Worm (Caenorhabditis elegans) whole organism, young adult: ENCODE data around the gene mrpl-42.
A peak's percentile ranks its signal among the peaks of the same experiment; 100 is the strongest.

Experiments used
- B0261.1 ChIP-seq: sonication (generic microtip); optimal IDR thresholded peaks from 2 replicates; lab custom pipeline; 2016; ENCODE audit warnings: mild to moderate bottlenecking, missing genetic modification characterization, moderate library complexity, missing compliant biosample characterization
- B0336.3 ChIP-seq: fragments of 200-800 bp; sonication (Bioruptor generic); IDR thresholded peaks from 2 replicates; pipeline ENCODE4 v1.3.6; 2022; ENCODE audit warnings: missing genetic modification characterization, missing compliant biosample characterization
- C06A6.2 ChIP-seq: fragments of 200-800 bp; sonication (Bioruptor generic); conservative IDR thresholded peaks from 2 replicates; pipeline ENCODE4 v1.3.6; 2022; ENCODE audit warnings: missing genetic modification characterization, missing compliant biosample characterization
- F33H1.4 ChIP-seq: fragments of 200-800 bp; sonication (Bioruptor generic); IDR thresholded peaks from 2 replicates; pipeline ENCODE4 v1.3.6; 2022; ENCODE audit warnings: missing genetic modification reagents, missing genetic modification characterization, missing compliant biosample characterization
- F49E8.2 ChIP-seq: sonication (generic microtip); optimal IDR thresholded peaks from 3 replicates; lab custom pipeline; 2017; ENCODE audit warnings: missing genetic modification characterization, mild to moderate bottlenecking, missing compliant biosample characterization, antibody characterized with exemption, moderate library complexity; ENCODE audit not compliant: insufficient read depth
- F55B11.4 ChIP-seq: sonication (generic microtip); optimal IDR thresholded peaks from 2 replicates; lab custom pipeline; 2016; ENCODE audit warnings: missing compliant biosample characterization, missing genetic modification characterization, borderline replicate concordance; ENCODE audit not compliant: insufficient read depth
- K11D2.4 ChIP-seq: fragments of 200-800 bp; sonication (Bioruptor generic); IDR thresholded peaks from 2 replicates; pipeline ENCODE4 v1.3.6; 2022; ENCODE audit warnings: missing genetic modification reagents, missing genetic modification characterization, missing compliant biosample characterization
- K12H6.12 ChIP-seq: fragments of 200-800 bp; sonication (Bioruptor generic); optimal IDR thresholded peaks from 2 replicates; lab custom pipeline; 2018; ENCODE audit warnings: mild to moderate bottlenecking, missing genetic modification characterization, missing compliant biosample characterization
- Y95B8A.8 ChIP-seq: fragments of 200-800 bp; sonication (Bioruptor generic); IDR thresholded peaks from 2 replicates; pipeline ENCODE4 v1.3.6; 2022; ENCODE audit warnings: missing genetic modification reagents, missing genetic modification characterization, missing compliant biosample characterization
- aptf-2 ChIP-seq: fragments of 200-800 bp; sonication (Bioruptor generic); conservative IDR thresholded peaks from 2 replicates; pipeline ENCODE4 v1.3.6; 2022; ENCODE audit warnings: missing genetic modification reagents, missing genetic modification characterization, missing compliant biosample characterization
- aptf-3 ChIP-seq: fragments of 200-800 bp; sonication (Bioruptor generic); IDR thresholded peaks from 2 replicates; pipeline ENCODE4 v1.3.6; 2022; ENCODE audit warnings: missing genetic modification characterization, missing compliant biosample characterization
- atf-7 ChIP-seq: sonication (generic microtip); optimal IDR thresholded peaks from 2 replicates; lab custom pipeline; 2017; ENCODE audit warnings: mild to moderate bottlenecking, missing genetic modification characterization, missing compliant biosample characterization
- bed-2 ChIP-seq: fragments of 200-800 bp; sonication (Bioruptor generic); IDR thresholded peaks from 2 replicates; pipeline ENCODE4 v1.3.6; 2022; ENCODE audit warnings: missing genetic modification reagents, missing genetic modification characterization, missing compliant biosample characterization
- ceh-27 ChIP-seq: fragments of 200-800 bp; sonication (Bioruptor generic); optimal IDR thresholded peaks from 2 replicates; lab custom pipeline; 2018; ENCODE audit warnings: mild to moderate bottlenecking, missing genetic modification characterization, moderate library complexity, missing compliant biosample characterization
- ceh-40 ChIP-seq: fragments of 200-800 bp; sonication (Bioruptor generic); IDR thresholded peaks from 2 replicates; pipeline ENCODE4 v1.3.6; 2022; ENCODE audit warnings: missing genetic modification characterization, missing compliant biosample characterization
- ceh-91 ChIP-seq: fragments of 200-800 bp; sonication (Bioruptor generic); IDR thresholded peaks from 2 replicates; pipeline ENCODE4 v1.3.6; 2022; ENCODE audit warnings: missing genetic modification reagents, missing genetic modification characterization, missing compliant biosample characterization
- dpff-1 ChIP-seq: sonication (generic microtip); optimal IDR thresholded peaks from 2 replicates; lab custom pipeline; 2017; ENCODE audit warnings: mild to moderate bottlenecking, missing genetic modification characterization, missing compliant biosample characterization
- egrh-3 ChIP-seq: fragments of 200-800 bp; sonication (Bioruptor generic); IDR thresholded peaks from 2 replicates; pipeline ENCODE4 v1.3.6; 2022; ENCODE audit warnings: missing genetic modification reagents, missing genetic modification characterization, missing compliant biosample characterization
- gei-17 ChIP-seq: fragments of 200-800 bp; sonication (Bioruptor generic); optimal IDR thresholded peaks from 2 replicates; lab custom pipeline; 2018; ENCODE audit warnings: mild to moderate bottlenecking, missing genetic modification characterization, missing compliant biosample characterization
- hmg-1.2 ChIP-seq: fragments of 200-800 bp; sonication (Bioruptor generic); IDR thresholded peaks from 2 replicates; pipeline ENCODE4 v1.3.6; 2022; ENCODE audit warnings: missing genetic modification reagents, missing genetic modification characterization, missing compliant biosample characterization
- lag-1 ChIP-seq: fragments of 200-800 bp; sonication (Bioruptor generic); IDR thresholded peaks from 2 replicates; pipeline ENCODE4 v1.3.6; 2022; ENCODE audit warnings: missing genetic modification reagents, missing genetic modification characterization, missing compliant biosample characterization
- let-526 ChIP-seq: fragments of 200-800 bp; sonication (Bioruptor generic); IDR thresholded peaks from 2 replicates; pipeline ENCODE4 v1.3.6; 2022; ENCODE audit warnings: missing genetic modification reagents, missing genetic modification characterization, missing compliant biosample characterization
- let-607 ChIP-seq, 2 experiments: fragments of 200-800 bp in 1 of 2; sonication (Bioruptor generic) in 1 of 2; sonication (generic microtip) in 1 of 2; optimal IDR thresholded peaks; 2 replicates each; lab custom pipeline; 2016 to 2018; ENCODE audit warnings: mild to moderate bottlenecking in 2 of 2, missing compliant biosample characterization in 2 of 2, missing genetic modification characterization in 2 of 2, moderate library complexity in 2 of 2, missing genotype in 1 of 2
- lin-26 ChIP-seq: fragments of 200-800 bp; sonication (Bioruptor generic); IDR thresholded peaks from 2 replicates; pipeline ENCODE4 v1.3.6; 2022; ENCODE audit warnings: missing genetic modification reagents, missing genetic modification characterization, missing compliant biosample characterization
- lin-35 ChIP-seq, 3 experiments: fragments of 150-350 bp in 2 of 3; sonication (generic microtip) in 1 of 3; optimal IDR thresholded peaks; 2 replicates each; lab custom pipeline; 2014 to 2018; ENCODE audit warnings: missing biosample characterization in 3 of 3, missing genetic modification characterization in 3 of 3, missing genetic modification reagents in 3 of 3
- madf-8 ChIP-seq: fragments of 200-800 bp; sonication (Bioruptor generic); conservative IDR thresholded peaks from 2 replicates; pipeline ENCODE4 v1.3.6; 2022; ENCODE audit warnings: missing genetic modification reagents, missing genetic modification characterization, missing compliant biosample characterization
- mes-4 ChIP-seq: sonication (generic microtip); optimal IDR thresholded peaks from 2 replicates; lab custom pipeline; 2016; ENCODE audit warnings: missing genotype, missing genetic modification characterization, missing compliant biosample characterization
- nhr-80 ChIP-seq: sonication (generic microtip); optimal IDR thresholded peaks from 2 replicates; lab custom pipeline; 2016; ENCODE audit warnings: missing genetic modification characterization, missing compliant biosample characterization
- pha-4 ChIP-seq: fragments of 150-350 bp; sonication (generic microtip); optimal IDR thresholded peaks from 2 replicates; lab custom pipeline; 2014; ENCODE audit warnings: missing biosample characterization, missing genetic modification reagents, missing genetic modification characterization
- sdz-38 ChIP-seq: sonication (generic microtip); optimal IDR thresholded peaks from 2 replicates; lab custom pipeline; 2016; ENCODE audit warnings: missing genotype, missing genetic modification characterization, missing compliant biosample characterization
- sea-2 ChIP-seq: fragments of 200-800 bp; sonication (Bioruptor generic); IDR thresholded peaks from 2 replicates; pipeline ENCODE4 v1.3.6; 2022; ENCODE audit warnings: missing genetic modification characterization, missing compliant biosample characterization
- somi-1 ChIP-seq: fragments of 200-800 bp; sonication (Bioruptor generic); optimal IDR thresholded peaks from 2 replicates; lab custom pipeline; 2018; ENCODE audit warnings: mild to moderate bottlenecking, missing genetic modification characterization, missing compliant biosample characterization
- unc-62 ChIP-seq: fragments of 150-350 bp; optimal IDR thresholded peaks from 2 replicates; lab custom pipeline; 2014; ENCODE audit warnings: missing biosample characterization, missing genetic modification reagents, missing genetic modification characterization
- zfh-2 ChIP-seq: fragments of 200-800 bp; sonication (Bioruptor generic); conservative IDR thresholded peaks from 2 replicates; pipeline ENCODE4 v1.3.6; 2022; ENCODE audit warnings: missing genetic modification reagents, missing genetic modification characterization, missing compliant biosample characterization

Gene mrpl-42

ce11 chrIV:9088294-9088693 is 6.0 kb downstream of the mrpl-42 start, which contains the start of gene msa-1:
Gene msa-1 (plus strand): TSS chrIV:9088594.
- no peak for TF ChIP-seq bed-2 (GFP tag; lab: Robert Waterston, UW)
- TF ChIP-seq K11D2.4 (GFP tag; lab: Robert Waterston, UW), result 0 out of 2 replicates have a peak, but pooled peaks have one; percentile 14
- TF ChIP-seq, all 124 proteins: peak for 1

- TF ChIP-seq lin-26 (no peak), ceh-27 (no peak), aptf-2 (GFP tag; lab: Robert Waterston, UW) (no peak), C06A6.2 (no peak)
Measured at ce11 chrIV:9082055-9082454, 12.2 kb downstream of the mrpl-42 start, which contains the start of gene twk-8. Gene twk-8 (plus strand): TSS chrIV:9082355.

ce11 chrIV:9080201-9080600 is 14.1 kb downstream of the mrpl-42 start:
- TF ChIP-seq B0261.1, result no peak
- no peak for TF ChIP-seq sdz-38
- TF ChIP-seq somi-1 (GFP tag; lab: Kevin White, UChicago), result no peak
- TF ChIP-seq sea-2, result no peak
- TF ChIP-seq gei-17 (GFP tag; lab: Kevin White, UChicago), result no peak
- no peak for TF ChIP-seq pha-4 (tag; lab: Kevin White, UChicago)
- TF ChIP-seq dpff-1, result no peak
- TF ChIP-seq ceh-40 (GFP tag; lab: Robert Waterston, UW), result no peak
- TF ChIP-seq Y95B8A.8, result no peak
- TF ChIP-seq madf-8 (GFP tag; lab: Robert Waterston, UW), result no peak
- no peak for TF ChIP-seq let-526 (GFP tag; lab: Robert Waterston, UW)
- no peak for TF ChIP-seq unc-62
- no peak for TF ChIP-seq aptf-3
- TF ChIP-seq zfh-2 (GFP tag; lab: Robert Waterston, UW), result no peak
- no peak for TF ChIP-seq mes-4 (tag; lab: Kevin White, UChicago)

- peak; percentile 38; the same call in 1 of the 2 replicates for TF ChIP-seq hmg-1.2
- TF ChIP-seq C06A6.2, result no peak
- TF ChIP-seq, all 124 proteins: peak for 1
Measured at ce11 chrIV:9079330-9079729, 14.9 kb downstream of the mrpl-42 start.

- TF ChIP-seq lag-1, result no peak
- TF ChIP-seq aptf-2 (GFP tag; lab: Robert Waterston, UW), result no peak
- TF ChIP-seq hmg-1.2, result no peak
- no peak for TF ChIP-seq B0336.3 (GFP tag; lab: Robert Waterston, UW)
- TF ChIP-seq atf-7 (tag; lab: Kevin White, UChicago), result no peak
- no peak for TF ChIP-seq lin-35 (GFP tag; optimal IDR thresholded peaks at IDR 0.05; lab: Kevin White, UChicago)
- TF ChIP-seq egrh-3 (GFP tag; lab: Robert Waterston, UW), result no peak
- no peak for TF ChIP-seq F55B11.4 (tag; lab: Kevin White, UChicago)
- no peak for TF ChIP-seq F49E8.2
- TF ChIP-seq let-607 (tag; optimal IDR thresholded peaks at IDR 0.05; lab: Kevin White, UChicago), result no peak
- no peak for TF ChIP-seq K12H6.12
- TF ChIP-seq F33H1.4 (GFP tag; lab: Robert Waterston, UW), result no peak
- TF ChIP-seq nhr-80 (tag; lab: Kevin White, UChicago), result no peak
- TF ChIP-seq ceh-91 (GFP tag; lab: Robert Waterston, UW), result no peak
- TF ChIP-seq sea-2, result no peak
Measured at ce11 chrIV:9078469-9078868, 15.8 kb downstream of the mrpl-42 start, which contains the start of gene mans-4. Gene mans-4 (minus strand): TSS chrIV:9078569.
